Worm (Caenorhabditis elegans): ENCODE results near the gene C29F7.10.

DNA sequence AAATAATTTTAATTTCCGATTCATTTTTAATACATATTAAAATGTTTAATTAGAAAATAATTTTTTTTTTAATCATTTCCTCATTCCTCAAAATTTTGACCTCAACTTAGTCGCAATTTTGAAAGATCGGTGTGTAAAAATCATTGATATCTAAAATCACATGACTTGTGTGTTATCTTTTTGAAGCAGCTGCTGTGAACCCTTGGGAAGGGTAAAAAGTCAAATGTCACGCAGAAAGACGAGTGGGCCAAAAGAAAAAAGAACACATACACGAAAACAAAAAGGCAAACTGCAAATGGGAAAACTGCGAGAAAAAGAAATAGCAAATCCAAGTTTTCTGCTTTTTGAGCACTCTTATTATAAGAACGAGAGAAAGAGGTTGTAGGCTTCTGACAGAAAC, 48.0 kb downstream of the C29F7.10 start:
- TF ChIP-seq skn-1 (tag; optimal IDR thresholded peaks at IDR 0.05) (no peak), nhr-11 (tag; optimal IDR thresholded peaks at IDR 0.05) (no peak), fos-1 (tag; optimal IDR thresholded peaks at IDR 0.05) (no peak), ceh-28 (tag; optimal IDR thresholded peaks at IDR 0.05) (no peak), tbx-2 (tag; optimal IDR thresholded peaks at IDR 0.05) (no peak)
